Worm (Caenorhabditis elegans): ENCODE measurements around the gene clec-174.

Gene clec-174

ce11 chrIV:3921898-3922297 is 19.6 kb downstream of the clec-174 start, which contains the start of gene clec-67:
TSS of gene clec-67 (plus strand) at chrIV:3922165.
- no peak for TF ChIP-seq fkh-6 (tag; optimal IDR thresholded peaks at IDR 0.05)
- TF ChIP-seq ahr-1 (tag; optimal IDR thresholded peaks at IDR 0.05): no peak
- no peak for TF ChIP-seq hlh-6 (tag; optimal IDR thresholded peaks at IDR 0.05)
- no peak for TF ChIP-seq ceh-9 (tag; optimal IDR thresholded peaks at IDR 0.05)
- no peak for TF ChIP-seq K02D7.2 (tag; optimal IDR thresholded peaks at IDR 0.05)
- no peak for TF ChIP-seq ceh-31 (tag; optimal IDR thresholded peaks at IDR 0.05)
- TF ChIP-seq lin-11 (tag; optimal IDR thresholded peaks at IDR 0.05): no peak
- no peak for TF ChIP-seq che-1 (tag; optimal IDR thresholded peaks at IDR 0.05)
- TF ChIP-seq ref-2 (tag; optimal IDR thresholded peaks at IDR 0.05): no peak
- TF ChIP-seq pqm-1 (tag; optimal IDR thresholded peaks at IDR 0.05): no peak
- no peak for TF ChIP-seq gmeb-2 (tag; optimal IDR thresholded peaks at IDR 0.05)
- no peak for TF ChIP-seq ceh-14 (tag; optimal IDR thresholded peaks at IDR 0.05)
- no peak for TF ChIP-seq ztf-16 (tag; optimal IDR thresholded peaks at IDR 0.05)

- TF ChIP-seq tbx-2 (tag; optimal IDR thresholded peaks at IDR 0.05) (no peak), sox-2 (GFP tag; IDR thresholded peaks at IDR 0.05) (no peak), lim-6 (tag; optimal IDR thresholded peaks at IDR 0.05) (no peak), ztf-16 (tag; optimal IDR thresholded peaks at IDR 0.05) (no peak), tbx-7 (tag; optimal IDR thresholded peaks at IDR 0.05) (no peak), hlh-6 (tag; optimal IDR thresholded peaks at IDR 0.05) (no peak)
Measured at ce11 chrIV:3919506-3919905, 22.0 kb downstream of the clec-174 start, which contains the start of gene srz-19. TSS of gene srz-19 (plus strand) at chrIV:3919806.

- TF ChIP-seq ceh-19 (GFP tag; optimal IDR thresholded peaks at IDR 0.05) (no peak), che-1 (tag; optimal IDR thresholded peaks at IDR 0.05) (no peak), nhr-232 (tag; optimal IDR thresholded peaks at IDR 0.05) (no peak)
Measured at ce11 chrIV:3918160-3918559, 23.3 kb downstream of the clec-174 start, which contains the start of gene F56D6.23. TSS of gene F56D6.23 (plus strand) at chrIV:3918460.

- TF ChIP-seq ceh-22 (tag; optimal IDR thresholded peaks at IDR 0.05) (no peak), unc-86 (tag; optimal IDR thresholded peaks at IDR 0.05) (no peak), ceh-2 (tag; optimal IDR thresholded peaks at IDR 0.05) (no peak), fkh-6 (tag; optimal IDR thresholded peaks at IDR 0.05) (no peak), pag-3 (tag; optimal IDR thresholded peaks at IDR 0.05; ENCODE audit: borderline replicate concordance) (no peak), tbx-7 (tag; optimal IDR thresholded peaks at IDR 0.05) (no peak)
Measured at ce11 chrIV:3917405-3917804, 24.1 kb downstream of the clec-174 start, which contains the start of gene F56D6.14. TSS of gene F56D6.14 (plus strand) at chrIV:3917705.

- TF ChIP-seq pqm-1 (tag; optimal IDR thresholded peaks at IDR 0.05) (no peak), fkh-6 (tag; optimal IDR thresholded peaks at IDR 0.05) (no peak), sox-4 (tag; optimal IDR thresholded peaks at IDR 0.05) (no peak), nhr-232 (tag; optimal IDR thresholded peaks at IDR 0.05) (no peak), unc-3 (GFP tag; conservative IDR thresholded peaks at IDR 0.05) (no peak), unc-3 (tag; optimal IDR thresholded peaks at IDR 0.05) (no peak), ztf-16 (tag; optimal IDR thresholded peaks at IDR 0.05) (no peak), sdc-2 (tag; optimal IDR thresholded peaks at IDR 0.05) (no peak), elt-2 (tag; optimal IDR thresholded peaks at IDR 0.05) (no peak), ceh-24 (tag; optimal IDR thresholded peaks at IDR 0.05) (no peak), che-1 (tag; optimal IDR thresholded peaks at IDR 0.05) (no peak), lin-11 (tag; optimal IDR thresholded peaks at IDR 0.05) (no peak), mec-3 (tag; optimal IDR thresholded peaks at IDR 0.05; ENCODE audit: borderline replicate concordance) (no peak), tbx-7 (tag; optimal IDR thresholded peaks at IDR 0.05) (no peak), ceh-31 (tag; optimal IDR thresholded peaks at IDR 0.05) (no peak), ceh-30 (tag; optimal IDR thresholded peaks at IDR 0.05) (no peak), fax-1 (tag; optimal IDR thresholded peaks at IDR 0.05) (no peak), C08G9.2 (tag; optimal IDR thresholded peaks at IDR 0.05) (no peak), ceh-48 (tag; optimal IDR thresholded peaks at IDR 0.05) (no peak), hlh-13 (GFP tag; optimal IDR thresholded peaks at IDR 0.05) (no peak), tbx-2 (tag; optimal IDR thresholded peaks at IDR 0.05) (no peak)
Measured at ce11 chrIV:3915296-3915695, 26.2 kb downstream of the clec-174 start, which contains the start of gene srz-20. TSS of gene srz-20 (plus strand) at chrIV:3915596.

Measured in whole organism, late embryonic.